Worm (Caenorhabditis elegans) whole organism, early embryonic: ENCODE data around the gene Y22D7AR.7.

Experiments used
- B0310.2 ChIP-seq: sonication (generic microtip); optimal IDR thresholded peaks from 2 replicates; lab custom pipeline; 2016; ENCODE audit warnings: mild to moderate bottlenecking, missing genetic modification characterization, missing compliant biosample characterization
- F13C5.2 ChIP-seq: sonication (generic microtip); optimal IDR thresholded peaks from 2 replicates; lab custom pipeline; 2017; ENCODE audit warnings: mild to moderate bottlenecking, missing genetic modification characterization, inconsistent platforms, missing compliant biosample characterization
- aly-1 ChIP-seq: sonication (generic microtip); optimal IDR thresholded peaks from 2 replicates; lab custom pipeline; 2016; ENCODE audit warnings: missing genetic modification characterization, missing compliant biosample characterization
- ama-1 ChIP-seq: fragments of 150-350 bp; optimal IDR thresholded peaks from 2 replicates; lab custom pipeline; 2014
- ceh-13 ChIP-seq: fragments of 200-800 bp; sonication (Bioruptor generic); optimal IDR thresholded peaks from 2 replicates; lab custom pipeline; 2018; ENCODE audit warnings: mild to moderate bottlenecking, missing genetic modification characterization, missing compliant biosample characterization
- ceh-36 ChIP-seq: sonication (generic microtip); optimal IDR thresholded peaks from 2 replicates; lab custom pipeline; 2016; ENCODE audit warnings: missing genetic modification characterization, inconsistent platforms, missing compliant biosample characterization
- ets-7 ChIP-seq: sonication (generic microtip); optimal IDR thresholded peaks from 2 replicates; lab custom pipeline; 2016; ENCODE audit warnings: missing genotype, missing genetic modification characterization, missing compliant biosample characterization
- flt-1 ChIP-seq: fragments of 200-800 bp; sonication (Bioruptor generic); IDR thresholded peaks from 2 replicates; pipeline ENCODE4 v1.3.6; 2022; ENCODE audit warnings: missing genetic modification characterization, missing compliant biosample characterization
- hmbx-1 ChIP-seq: sonication (generic microtip); optimal IDR thresholded peaks from 2 replicates; lab custom pipeline; 2016; ENCODE audit warnings: mild to moderate bottlenecking, missing genetic modification characterization, missing compliant biosample characterization
- hmg-4 ChIP-seq: fragments of 200-800 bp; sonication (Bioruptor generic); optimal IDR thresholded peaks from 2 replicates; lab custom pipeline; 2018; ENCODE audit warnings: mild to moderate bottlenecking, missing genetic modification characterization, missing compliant biosample characterization
- hnd-1 ChIP-seq: sonication (generic microtip); optimal IDR thresholded peaks from 2 replicates; lab custom pipeline; 2016; ENCODE audit warnings: missing genetic modification characterization, missing compliant biosample characterization
- pes-1 ChIP-seq: fragments of 200-800 bp; sonication (Bioruptor generic); IDR thresholded peaks from 2 replicates; pipeline ENCODE4 v1.3.6; 2022; ENCODE audit warnings: missing genetic modification reagents, missing genetic modification characterization, missing compliant biosample characterization
- scrt-1 ChIP-seq: fragments of 200-800 bp; sonication (Bioruptor generic); IDR thresholded peaks from 2 replicates; pipeline ENCODE4 v1.3.6; 2022; ENCODE audit warnings: missing genetic modification characterization, missing compliant biosample characterization
- sea-1 ChIP-seq: fragments of 200-800 bp; sonication (Bioruptor generic); conservative IDR thresholded peaks from 2 replicates; pipeline ENCODE4 v1.3.6; 2022; ENCODE audit warnings: missing genetic modification characterization, missing compliant biosample characterization
- tbx-11 ChIP-seq: fragments of 200-800 bp; sonication (Bioruptor generic); IDR thresholded peaks from 2 replicates; pipeline ENCODE4 v1.3.6; 2022; ENCODE audit warnings: missing genetic modification characterization, missing compliant biosample characterization
- tbx-37 ChIP-seq: fragments of 200-800 bp; sonication (Bioruptor generic); conservative IDR thresholded peaks from 2 replicates; pipeline ENCODE4 v1.3.6; 2022; ENCODE audit warnings: missing genetic modification reagents, missing genetic modification characterization, missing compliant biosample characterization
- tra-4 ChIP-seq: sonication (generic microtip); optimal IDR thresholded peaks from 2 replicates; lab custom pipeline; 2017; ENCODE audit warnings: missing genetic modification characterization, missing compliant biosample characterization

Y22D7AR.7 gene

ce11 chrIII:1687999-1688398, at the start of gene Y22D7AR.7:
TSS of gene Y22D7AR.7 (minus strand) at chrIII:1688099.
- TF ChIP-seq hmbx-1 (tag; lab: Kevin White, UChicago), result no peak
- TF ChIP-seq pes-1 (GFP tag; lab: Robert Waterston, UW), result no peak
- no peak for TF ChIP-seq flt-1 (GFP tag; lab: Robert Waterston, UW)
- TF ChIP-seq ceh-36 (tag; lab: Kevin White, UChicago), result no peak
- no peak for TF ChIP-seq ama-1 (lab: Kevin White, UChicago)

ce11 chrIII:1733412-1733811, 45.5 kb upstream of the Y22D7AR.7 start:
- TF ChIP-seq tbx-11 (GFP tag; lab: Robert Waterston, UW) (no peak), tbx-37 (no peak), scrt-1 (GFP tag; lab: Robert Waterston, UW) (no peak), hnd-1 (tag; lab: Kevin White, UChicago) (no peak), hmbx-1 (tag; lab: Kevin White, UChicago) (no peak), F13C5.2 (no peak), ceh-13 (GFP tag; lab: Kevin White, UChicago) (no peak), hmg-4 (GFP tag; lab: Kevin White, UChicago) (no peak), flt-1 (GFP tag; lab: Robert Waterston, UW) (no peak), sea-1 (GFP tag; lab: Robert Waterston, UW) (no peak), tra-4 (tag; lab: Kevin White, UChicago) (no peak), ama-1 (lab: Kevin White, UChicago) (no peak), B0310.2 (tag; lab: Kevin White, UChicago) (no peak), aly-1 (tag; lab: Kevin White, UChicago) (no peak), ceh-36 (tag; lab: Kevin White, UChicago) (no peak), pes-1 (GFP tag; lab: Robert Waterston, UW) (no peak), ets-7 (tag; lab: Kevin White, UChicago) (no peak)

ce11 chrIII:1733001-1733400, 45.1 kb upstream of the Y22D7AR.7 start, which contains the start of gene ser-4:
TSS of gene ser-4 (minus strand) at chrIII:1733101.
- TF ChIP-seq aly-1 (tag; lab: Kevin White, UChicago) (no peak), ets-7 (tag; lab: Kevin White, UChicago) (no peak), tbx-11 (GFP tag; lab: Robert Waterston, UW) (no peak), ama-1 (lab: Kevin White, UChicago) (no peak), hmg-4 (GFP tag; lab: Kevin White, UChicago) (no peak), B0310.2 (tag; lab: Kevin White, UChicago) (no peak), tra-4 (tag; lab: Kevin White, UChicago) (no peak), hmbx-1 (tag; lab: Kevin White, UChicago) (no peak), tbx-37 (no peak), flt-1 (GFP tag; lab: Robert Waterston, UW) (no peak), ceh-13 (GFP tag; lab: Kevin White, UChicago) (no peak), scrt-1 (GFP tag; lab: Robert Waterston, UW) (no peak), sea-1 (GFP tag; lab: Robert Waterston, UW) (no peak), ceh-36 (tag; lab: Kevin White, UChicago) (no peak), F13C5.2 (no peak), hnd-1 (tag; lab: Kevin White, UChicago) (no peak), pes-1 (GFP tag; lab: Robert Waterston, UW) (no peak)

ce11 chrIII:1731850-1732249, 44.0 kb upstream of the Y22D7AR.7 start:
- TF ChIP-seq ceh-13 (GFP tag; lab: Kevin White, UChicago) (no peak), scrt-1 (GFP tag; lab: Robert Waterston, UW) (no peak), tbx-11 (GFP tag; lab: Robert Waterston, UW) (no peak), B0310.2 (tag; lab: Kevin White, UChicago) (no peak), flt-1 (GFP tag; lab: Robert Waterston, UW) (no peak), aly-1 (tag; lab: Kevin White, UChicago) (no peak), ama-1 (lab: Kevin White, UChicago) (no peak), F13C5.2 (no peak)

- TF ChIP-seq hnd-1 (tag; lab: Kevin White, UChicago), result no peak
- TF ChIP-seq ceh-36 (tag; lab: Kevin White, UChicago), result peak; percentile 90
These were observed 30.9 kb upstream of the Y22D7AR.7 start for ce11 chrIII:1718800-1719199.

- TF ChIP-seq ama-1 (lab: Kevin White, UChicago), result no peak
- TF ChIP-seq tbx-37, result no peak
- TF ChIP-seq hmbx-1 (tag; lab: Kevin White, UChicago), result no peak
- no peak for TF ChIP-seq flt-1 (GFP tag; lab: Robert Waterston, UW)
- TF ChIP-seq sea-1 (GFP tag; lab: Robert Waterston, UW), result no peak
- no peak for TF ChIP-seq hmg-4 (GFP tag; lab: Kevin White, UChicago)
- TF ChIP-seq scrt-1 (GFP tag; lab: Robert Waterston, UW), result no peak
- no peak for TF ChIP-seq aly-1 (tag; lab: Kevin White, UChicago)
- no peak for TF ChIP-seq pes-1 (GFP tag; lab: Robert Waterston, UW)
- no peak for TF ChIP-seq ceh-36 (tag; lab: Kevin White, UChicago)
- TF ChIP-seq B0310.2 (tag; lab: Kevin White, UChicago), result no peak
- TF ChIP-seq F13C5.2, result no peak
- TF ChIP-seq hnd-1 (tag; lab: Kevin White, UChicago), result no peak
- no peak for TF ChIP-seq tbx-11 (GFP tag; lab: Robert Waterston, UW)
- TF ChIP-seq ets-7 (tag; lab: Kevin White, UChicago), result no peak
- no peak for TF ChIP-seq tra-4 (tag; lab: Kevin White, UChicago)
- TF ChIP-seq ceh-13 (GFP tag; lab: Kevin White, UChicago), result no peak
These were observed 29.9 kb upstream of the Y22D7AR.7 start for ce11 chrIII:1717772-1718171.

ce11 chrIII:1713991-1714611, 26.2 kb upstream of the Y22D7AR.7 start:
- TF ChIP-seq ceh-13 (GFP tag; lab: Kevin White, UChicago) (no peak), hnd-1 (tag; lab: Kevin White, UChicago) (no peak), ets-7 (tag; lab: Kevin White, UChicago) (no peak), B0310.2 (tag; lab: Kevin White, UChicago) (no peak), hmg-4 (GFP tag; lab: Kevin White, UChicago) (no peak), ceh-36 (tag; lab: Kevin White, UChicago) (peak; percentile 94)
